Fruit fly (Drosophila melanogaster): ENCODE results near the gene Six4.

DNA sequence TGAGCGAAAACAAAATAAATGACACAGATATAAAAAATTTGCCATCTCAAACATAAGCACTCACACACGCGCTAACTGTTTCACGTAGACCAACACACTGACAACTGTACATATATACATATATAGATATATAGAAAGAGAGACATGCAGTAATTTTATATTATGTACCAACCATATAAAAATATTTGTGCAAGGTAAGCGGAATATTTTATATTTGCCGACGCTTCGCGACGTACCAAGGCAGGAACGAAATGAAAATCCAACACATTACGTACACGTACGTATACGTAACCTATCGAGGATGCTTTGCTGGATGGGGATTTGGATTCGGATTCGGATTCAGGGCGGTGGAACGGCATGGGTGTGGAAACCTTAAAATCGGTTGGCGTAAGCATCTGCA lies 44.0 kb downstream of the Six4 start:
- no peak for TF ChIP-seq CG4318 (GFP tag; optimal IDR thresholded peaks at IDR 0.05)
- no peak for TF ChIP-seq esn (GFP tag; optimal IDR thresholded peaks at IDR 0.05)
- TF ChIP-seq Ets96B (tag; optimal IDR thresholded peaks at IDR 0.05), result no peak
- no peak for TF ChIP-seq Gug (GFP tag; IDR thresholded peaks at IDR 0.05)
- no peak for TF ChIP-seq dsx (GFP tag; optimal IDR thresholded peaks at IDR 0.05; ENCODE audit: poor library complexity, severe bottlenecking)
- TF ChIP-seq CG6163 (GFP tag; IDR thresholded peaks at IDR 0.05), result no peak
- TF ChIP-seq fd85E (GFP tag; optimal IDR thresholded peaks at IDR 0.05), result no peak
- no peak for TF ChIP-seq Blimp-1 (GFP tag; optimal IDR thresholded peaks at IDR 0.05)
